Worm (Caenorhabditis elegans) whole organism, L4 larva: ENCODE measurements around the gene klp-17.

Source experiments
- F10B5.3 ChIP-seq: sonication (generic microtip); optimal IDR thresholded peaks from 2 replicates; lab custom pipeline; 2016; ENCODE audit warnings: mild to moderate bottlenecking, missing genetic modification characterization, missing compliant biosample characterization
- F49E8.2 ChIP-seq: sonication (generic microtip); optimal IDR thresholded peaks from 2 replicates; lab custom pipeline; 2016; ENCODE audit warnings: missing compliant biosample characterization, mild to moderate bottlenecking, missing genetic modification characterization, borderline replicate concordance
- R02D3.7 ChIP-seq: fragments of 150-350 bp; sonication (generic microtip); optimal IDR thresholded peaks from 3 replicates; lab custom pipeline; 2014; ENCODE audit warnings: missing biosample characterization, missing genetic modification characterization
- T20F7.1 ChIP-seq: fragments of 200-800 bp; sonication (Bioruptor generic); optimal IDR thresholded peaks from 2 replicates; lab custom pipeline; 2018; ENCODE audit warnings: mild to moderate bottlenecking, missing genetic modification characterization, missing compliant biosample characterization
- T26A8.4 ChIP-seq: fragments of 200-800 bp; sonication (Bioruptor generic); IDR thresholded peaks from 2 replicates; pipeline ENCODE4 v1.3.6; 2022; ENCODE audit warnings: missing genetic modification characterization, missing compliant biosample characterization
- Y105C5A.15 ChIP-seq: fragments of 200-800 bp; sonication (Bioruptor generic); IDR thresholded peaks from 2 replicates; pipeline ENCODE4 v1.3.6; 2022; ENCODE audit warnings: missing genetic modification characterization, missing compliant biosample characterization
- Y75B8A.6 ChIP-seq: fragments of 200-800 bp; sonication (Bioruptor generic); IDR thresholded peaks from 2 replicates; pipeline ENCODE4 v1.3.6; 2022; ENCODE audit warnings: missing genetic modification reagents, missing genetic modification characterization, missing compliant biosample characterization
- ZK546.5 ChIP-seq, 2 experiments: sonication (generic microtip); optimal IDR thresholded peaks; 2 replicates each; lab custom pipeline; 2017; ENCODE audit warnings: missing biosample characterization in 2 of 2, missing genetic modification characterization in 2 of 2
- ama-1 ChIP-seq: fragments of 150-350 bp; optimal IDR thresholded peaks from 2 replicates; lab custom pipeline; 2014; ENCODE audit warnings: inconsistent platforms, mixed read lengths
- arid-1 ChIP-seq: fragments of 200-800 bp; sonication (Bioruptor generic); conservative IDR thresholded peaks from 2 replicates; pipeline ENCODE4 v1.3.6; 2022; ENCODE audit warnings: missing genetic modification reagents, missing genetic modification characterization, missing compliant biosample characterization
- attf-4 ChIP-seq: sonication (generic microtip); optimal IDR thresholded peaks from 3 replicates; lab custom pipeline; 2017; ENCODE audit warnings: missing biosample characterization, missing genetic modification characterization
- ceh-20 ChIP-seq: fragments of 200-800 bp; sonication (Bioruptor generic); IDR thresholded peaks from 2 replicates; pipeline ENCODE4 v1.3.6; 2022; ENCODE audit warnings: missing genetic modification reagents, missing genetic modification characterization, missing compliant biosample characterization
- ctbp-1 ChIP-seq: fragments of 200-800 bp; sonication (Bioruptor generic); IDR thresholded peaks from 2 replicates; pipeline ENCODE4 v1.3.6; 2022; ENCODE audit warnings: missing genetic modification reagents, missing genetic modification characterization, missing compliant biosample characterization
- daf-12 ChIP-seq: fragments of 150-350 bp; optimal IDR thresholded peaks from 2 replicates; lab custom pipeline; 2014; ENCODE audit warnings: missing biosample characterization, missing genetic modification reagents, missing genetic modification characterization
- daf-16 ChIP-seq, 3 experiments: sonication (generic microtip); optimal IDR thresholded peaks; 2 replicates each; lab custom pipeline; 2016 to 2017; ENCODE audit warnings: missing genetic modification characterization in 3 of 3, missing genetic modification reagents in 3 of 3, mild to moderate bottlenecking in 2 of 3, missing compliant biosample characterization in 2 of 3, missing biosample characterization in 1 of 3, moderate library complexity in 1 of 3
- daf-19 ChIP-seq: fragments of 200-800 bp; sonication (Bioruptor generic); conservative IDR thresholded peaks from 2 replicates; pipeline ENCODE4 v1.3.6; 2022; ENCODE audit warnings: missing genetic modification characterization, missing compliant biosample characterization
- dmd-6 ChIP-seq: fragments of 200-800 bp; sonication (Bioruptor generic); IDR thresholded peaks from 2 replicates; pipeline ENCODE4 v1.3.6; 2022; ENCODE audit warnings: missing genetic modification reagents, missing genetic modification characterization, missing compliant biosample characterization
- dmd-8 ChIP-seq: fragments of 200-800 bp; sonication (Bioruptor generic); IDR thresholded peaks from 2 replicates; pipeline ENCODE4 v1.3.6; 2022; ENCODE audit warnings: missing genetic modification characterization, missing compliant biosample characterization
- dmd-9 ChIP-seq: fragments of 200-800 bp; sonication (Bioruptor generic); IDR thresholded peaks from 2 replicates; pipeline ENCODE4 v1.3.6; 2022; ENCODE audit warnings: missing genetic modification reagents, missing genetic modification characterization, missing compliant biosample characterization
- dve-1 ChIP-seq: sonication (generic microtip); optimal IDR thresholded peaks from 2 replicates; lab custom pipeline; 2017; ENCODE audit warnings: antibody characterized with exemption, mild to moderate bottlenecking, missing genetic modification characterization, missing compliant biosample characterization; ENCODE audit not compliant: insufficient read depth
- egl-43 ChIP-seq: fragments of 200-800 bp; sonication (Bioruptor generic); IDR thresholded peaks from 2 replicates; pipeline ENCODE4 v1.3.6; 2022; ENCODE audit warnings: missing genetic modification reagents, missing genetic modification characterization, missing compliant biosample characterization
- gei-8 ChIP-seq: fragments of 200-800 bp; sonication (Bioruptor generic); optimal IDR thresholded peaks from 2 replicates; lab custom pipeline; 2018; ENCODE audit warnings: mild to moderate bottlenecking, missing genetic modification characterization, missing compliant biosample characterization
- hif-1 ChIP-seq, 2 experiments: sonication (generic microtip); optimal IDR thresholded peaks; 2 replicates each; lab custom pipeline; 2016 to 2017; ENCODE audit warnings: missing compliant biosample characterization in 2 of 2, missing genetic modification characterization in 2 of 2, missing genetic modification reagents in 2 of 2, missing genotype in 2 of 2, mild to moderate bottlenecking in 1 of 2
- hlh-11 ChIP-seq: fragments of 200-800 bp; sonication (Bioruptor generic); optimal IDR thresholded peaks from 2 replicates; lab custom pipeline; 2018; ENCODE audit warnings: mild to moderate bottlenecking, missing genetic modification characterization, missing compliant biosample characterization
- hmg-1.1 ChIP-seq: fragments of 200-800 bp; sonication (Bioruptor generic); IDR thresholded peaks from 2 replicates; pipeline ENCODE4 v1.3.6; 2022; ENCODE audit warnings: missing genetic modification reagents, missing genetic modification characterization, missing compliant biosample characterization
- lim-7 ChIP-seq: fragments of 200-800 bp; sonication (Bioruptor generic); IDR thresholded peaks from 2 replicates; pipeline ENCODE4 v1.3.6; 2022; ENCODE audit warnings: missing genetic modification characterization, missing compliant biosample characterization
- lin-13 ChIP-seq: fragments of 150-350 bp; optimal IDR thresholded peaks from 2 replicates; lab custom pipeline; 2014; ENCODE audit warnings: missing biosample characterization, missing genetic modification reagents, missing genetic modification characterization
- lin-39 ChIP-seq: fragments of 150-350 bp; optimal IDR thresholded peaks from 2 replicates; lab custom pipeline; 2014; ENCODE audit warnings: missing biosample characterization, missing genetic modification reagents, missing genetic modification characterization
- madf-5 ChIP-seq, 2 experiments: fragments of 200-800 bp; sonication (Bioruptor generic); IDR thresholded peaks; 2 replicates each; pipeline ENCODE4 v1.3.6; 2022; ENCODE audit warnings: missing compliant biosample characterization in 2 of 2, missing genetic modification characterization in 2 of 2
- madf-9 ChIP-seq: fragments of 200-800 bp; sonication (Bioruptor generic); conservative IDR thresholded peaks from 2 replicates; pipeline ENCODE4 v1.3.6; 2022; ENCODE audit warnings: missing genetic modification reagents, missing genetic modification characterization, missing compliant biosample characterization
- mdl-1 ChIP-seq, 2 experiments: fragments of 150-350 bp in 1 of 2; sonication (generic microtip) in 1 of 2; optimal IDR thresholded peaks; 2 replicates each; lab custom pipeline; 2014 to 2017; ENCODE audit warnings: missing biosample characterization in 2 of 2, missing genetic modification characterization in 2 of 2
- mdt-29 ChIP-seq: fragments of 200-800 bp; sonication (Bioruptor generic); IDR thresholded peaks from 2 replicates; pipeline ENCODE4 v1.3.6; 2022; ENCODE audit warnings: missing genetic modification reagents, missing genetic modification characterization, missing compliant biosample characterization
- mes-2 ChIP-seq: sonication (generic microtip); optimal IDR thresholded peaks from 2 replicates; lab custom pipeline; 2016; ENCODE audit warnings: missing genotype, mild to moderate bottlenecking, missing genetic modification characterization, missing compliant biosample characterization; ENCODE audit not compliant: poor library complexity, severe bottlenecking
- nhr-102 ChIP-seq: sonication (generic microtip); optimal IDR thresholded peaks from 2 replicates; lab custom pipeline; 2016; ENCODE audit warnings: mild to moderate bottlenecking, missing genetic modification characterization, moderate library complexity, missing compliant biosample characterization
- nhr-11 ChIP-seq: fragments of 150-350 bp; optimal IDR thresholded peaks from 2 replicates; lab custom pipeline; 2014; ENCODE audit warnings: missing biosample characterization, missing genetic modification characterization
- nhr-41 ChIP-seq: fragments of 200-800 bp; sonication (Bioruptor generic); IDR thresholded peaks from 2 replicates; pipeline ENCODE4 v1.3.6; 2022; ENCODE audit warnings: missing genetic modification reagents, missing genetic modification characterization, missing compliant biosample characterization
- nhr-6 ChIP-seq: fragments of 150-350 bp; optimal IDR thresholded peaks from 2 replicates; lab custom pipeline; 2014; ENCODE audit warnings: missing biosample characterization, missing genetic modification characterization
- nhr-77 ChIP-seq: fragments of 150-350 bp; optimal IDR thresholded peaks from 2 replicates; lab custom pipeline; 2014; ENCODE audit warnings: missing biosample characterization, missing genetic modification characterization
- pha-4 ChIP-seq, 2 experiments: fragments of 150-350 bp in 1 of 2; fragments of 200-800 bp in 1 of 2; sonication (Bioruptor generic) in 1 of 2; IDR thresholded peaks in 1 of 2; optimal IDR thresholded peaks in 1 of 2; 2 replicates each; pipeline versions ENCODE4 v1.3.6 to Lab custom; 2014 to 2022; ENCODE audit warnings: missing genetic modification characterization in 2 of 2, missing genetic modification reagents in 2 of 2, missing biosample characterization in 1 of 2, missing compliant biosample characterization in 1 of 2
- saeg-2 ChIP-seq: fragments of 200-800 bp; sonication (Bioruptor generic); IDR thresholded peaks from 2 replicates; pipeline ENCODE4 v1.3.6; 2022; ENCODE audit warnings: missing genetic modification reagents, missing genetic modification characterization, missing compliant biosample characterization
- set-16 ChIP-seq: fragments of 200-800 bp; sonication (Bioruptor generic); IDR thresholded peaks from 2 replicates; pipeline ENCODE4 v1.3.6; 2022; ENCODE audit warnings: missing genetic modification reagents, missing genetic modification characterization, missing compliant biosample characterization
- snpc-1.2 ChIP-seq: fragments of 200-800 bp; sonication (Bioruptor generic); IDR thresholded peaks from 2 replicates; pipeline ENCODE4 v1.3.6; 2022; ENCODE audit warnings: missing genetic modification reagents, missing genetic modification characterization, missing compliant biosample characterization
- spr-1 ChIP-seq: sonication (generic microtip); optimal IDR thresholded peaks from 2 replicates; lab custom pipeline; 2016; ENCODE audit warnings: mild to moderate bottlenecking, missing genetic modification characterization, missing compliant biosample characterization
- tag-97 ChIP-seq: fragments of 200-800 bp; sonication (Bioruptor generic); IDR thresholded peaks from 2 replicates; pipeline ENCODE4 v1.3.6; 2022; ENCODE audit warnings: missing genetic modification characterization, missing compliant biosample characterization
- unc-62 ChIP-seq, 3 experiments: fragments of 150-350 bp in 1 of 3; sonication (generic microtip); optimal IDR thresholded peaks in 2 of 3; peaks in 1 of 3; 1 replicate in 1 of 3; 2 replicates in 2 of 3; lab custom pipeline; 2014 to 2017; ENCODE audit warnings: missing biosample characterization in 3 of 3, missing genetic modification characterization in 3 of 3, missing genetic modification reagents in 3 of 3, missing genotype in 1 of 3
- vab-7 ChIP-seq: fragments of 200-800 bp; sonication (Bioruptor generic); IDR thresholded peaks from 2 replicates; pipeline ENCODE4 v1.3.6; 2022; ENCODE audit warnings: missing genetic modification reagents, missing genetic modification characterization, missing compliant biosample characterization
- zfp-2 ChIP-seq: sonication (generic microtip); optimal IDR thresholded peaks from 2 replicates; lab custom pipeline; 2016; ENCODE audit warnings: mild to moderate bottlenecking, missing genetic modification characterization, missing compliant biosample characterization
- zfp-3 ChIP-seq: fragments of 200-800 bp; sonication (Bioruptor generic); conservative IDR thresholded peaks from 2 replicates; pipeline ENCODE4 v1.3.6; 2022; ENCODE audit warnings: missing genetic modification reagents, missing genetic modification characterization, missing compliant biosample characterization
- ztf-11 ChIP-seq: fragments of 150-350 bp; optimal IDR thresholded peaks from 2 replicates; lab custom pipeline; 2014; ENCODE audit warnings: missing biosample characterization, missing genetic modification characterization
- ztf-7 ChIP-seq: fragments of 150-350 bp; optimal IDR thresholded peaks from 2 replicates; lab custom pipeline; 2014; ENCODE audit warnings: missing biosample characterization, missing genetic modification characterization

Gene klp-17

DNA sequence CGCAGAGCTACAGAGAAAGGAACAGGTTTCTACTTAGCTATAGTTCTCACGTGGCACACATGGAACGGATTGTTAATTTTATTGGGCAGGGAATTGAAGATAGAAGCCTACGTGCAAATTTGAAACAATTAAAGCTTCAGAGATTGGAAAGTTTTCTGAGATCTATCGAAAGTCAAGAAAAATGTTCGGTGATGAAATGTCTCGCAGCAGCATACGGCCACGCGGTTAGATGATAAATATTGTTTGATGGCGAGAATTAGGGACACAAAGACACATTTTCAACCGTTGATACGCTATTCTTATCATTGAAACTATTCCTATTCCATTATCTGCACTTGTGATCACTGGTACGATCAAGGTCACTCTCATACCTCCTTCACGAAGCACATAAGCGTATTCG, 5.1 kb upstream of the klp-17 start (continued):
- TF ChIP-seq unc-62 (GFP tag; optimal IDR thresholded peaks at IDR 0.05 in 1 of 2; lab: Kevin White, UChicago) (no peak), unc-62 (tag; optimal IDR thresholded peaks at IDR 0.05; lab: Kevin White, UChicago) (no peak), set-16 (no peak), nhr-77 (tag; lab: Kevin White, UChicago) (no peak), lin-13 (GFP tag; lab: Kevin White, UChicago) (no peak), ZK546.5 (tag; optimal IDR thresholded peaks at IDR 0.05; lab: Kevin White, UChicago) (no peak), mdt-29 (GFP tag; lab: Robert Waterston, UW) (no peak), ama-1 (no peak), madf-9 (no peak), egl-43 (GFP tag; lab: Robert Waterston, UW) (no peak), T20F7.1 (GFP tag; lab: Kevin White, UChicago) (peak; percentile 25), daf-19 (GFP tag; lab: Robert Waterston, UW) (no peak), ctbp-1 (GFP tag; lab: Robert Waterston, UW) (no peak), spr-1 (tag; lab: Kevin White, UChicago) (no peak), dmd-8 (no peak), lin-39 (no peak), dmd-6 (GFP tag; lab: Robert Waterston, UW) (peak; percentile 85), hmg-1.1 (GFP tag; lab: Robert Waterston, UW) (no peak), hlh-11 (peak; percentile 79), pha-4 (GFP tag; IDR thresholded peaks at IDR 0.05; lab: Robert Waterston, UW) (no peak), pha-4 (tag; optimal IDR thresholded peaks at IDR 0.05; lab: Kevin White, UChicago) (no peak), nhr-41 (GFP tag; lab: Robert Waterston, UW) (no peak), Y105C5A.15 (no peak), arid-1 (no peak), F10B5.3 (no peak), ztf-11 (no peak), tag-97 (GFP tag; lab: Robert Waterston, UW) (no peak), ztf-7 (tag; lab: Kevin White, UChicago) (no peak), gei-8 (GFP tag; lab: Kevin White, UChicago) (no peak), dmd-9 (GFP tag; lab: Robert Waterston, UW) (no peak), madf-5 (GFP tag; IDR thresholded peaks at IDR 0.05; lab: Robert Waterston, UW) (no peak), vab-7 (GFP tag; lab: Robert Waterston, UW) (no peak), T26A8.4 (GFP tag; lab: Robert Waterston, UW) (no peak), zfp-3 (no peak), mdl-1 (tag; optimal IDR thresholded peaks at IDR 0.05; lab: Kevin White, UChicago) (peak; percentile 14 to 83), attf-4 (no peak), nhr-102 (no peak), R02D3.7 (tag; lab: Kevin White, UChicago) (no peak), hif-1 (tag; optimal IDR thresholded peaks at IDR 0.05; lab: Kevin White, UChicago) (peak; percentile 58 to 92), nhr-6 (tag; lab: Kevin White, UChicago) (no peak), F49E8.2 (no peak), snpc-1.2 (GFP tag; lab: Robert Waterston, UW) (no peak), mes-2 (tag; lab: Kevin White, UChicago) (no peak), lim-7 (GFP tag; lab: Robert Waterston, UW) (no peak), Y75B8A.6 (GFP tag; lab: Robert Waterston, UW) (no peak), saeg-2 (GFP tag; lab: Robert Waterston, UW) (no peak), dve-1 (peak; percentile 64), ceh-20 (GFP tag; lab: Robert Waterston, UW) (no peak), nhr-11 (tag; lab: Kevin White, UChicago) (no peak), daf-16 (GFP tag; optimal IDR thresholded peaks at IDR 0.05; lab: Kevin White, UChicago) (no peak), daf-16 (tag; optimal IDR thresholded peaks at IDR 0.05; lab: Kevin White, UChicago) (peak; percentile 37), zfp-2 (tag; lab: Kevin White, UChicago) (no peak), daf-12 (tag; lab: Kevin White, UChicago) (no peak)
